Fruit fly (Drosophila melanogaster) S2 (cell line): ENCODE measurements around the gene CG10005.

ENCODE experiments used
- CG8478 ChIP-seq: fragments of >200 bp; optimal IDR thresholded peaks from 2 replicates; lab custom pipeline; 2018
- CTCF ChIP-seq, 2 experiments: fragments of >200 bp; optimal IDR thresholded peaks; 2 replicates each; lab custom pipeline; 2018

DNA sequence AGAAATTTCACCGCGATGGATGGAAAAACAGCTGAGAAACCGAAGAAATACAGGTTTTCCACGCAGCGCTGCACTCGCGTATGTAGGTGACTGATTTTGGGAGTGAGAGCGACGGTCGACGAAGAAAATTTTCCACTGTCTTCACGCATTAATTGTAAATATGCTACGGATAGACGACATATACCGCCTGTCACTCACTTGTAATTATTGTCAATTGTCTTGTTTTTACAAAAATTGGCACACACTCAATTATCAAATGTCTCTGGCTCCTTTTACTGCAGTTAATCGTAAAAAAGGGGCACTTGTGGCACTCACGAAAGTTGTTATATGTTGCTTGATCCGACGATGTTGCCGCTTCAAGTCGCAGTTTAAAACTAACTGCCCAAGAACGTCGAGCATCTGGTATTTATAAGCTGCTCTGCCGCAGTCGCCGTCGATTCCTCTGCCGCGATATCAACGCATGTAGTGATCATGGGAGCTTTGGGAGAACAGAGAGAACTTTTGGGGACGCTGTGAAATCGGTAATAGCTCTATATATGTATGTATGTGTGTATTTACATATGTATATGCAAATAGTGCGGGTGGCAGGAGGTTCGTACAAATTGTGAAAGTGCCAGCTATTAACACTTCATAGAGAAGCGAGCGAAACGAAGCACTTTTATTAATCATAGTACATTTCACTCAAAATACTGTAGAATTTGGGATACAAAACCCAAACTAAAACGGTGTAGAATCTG, 16.1 kb upstream of the CG10005 start, which contains the start of gene mfas:
- TF ChIP-seq CG8478 (lab: Kevin White, UChicago) = no peak
- no peak for TF ChIP-seq CTCF (optimal IDR thresholded peaks at IDR 0.05; lab: Kevin White, UChicago)
